Worm (Caenorhabditis elegans) whole organism, late embryonic: ENCODE data around the gene ZK1058.9.

ENCODE experiments used
- K02D7.2 ChIP-seq: sonication (generic microtip); optimal IDR thresholded peaks from 2 replicates; lab custom pipeline; 2017; ENCODE audit warnings: mild to moderate bottlenecking, missing genetic modification characterization, missing compliant biosample characterization
- ahr-1 ChIP-seq: sonication (generic microtip); optimal IDR thresholded peaks from 2 replicates; lab custom pipeline; 2016; ENCODE audit warnings: missing genetic modification characterization, missing compliant biosample characterization
- ama-1 ChIP-seq: fragments of 150-350 bp; optimal IDR thresholded peaks from 2 replicates; lab custom pipeline; 2014
- ceh-18 ChIP-seq: sonication (generic microtip); optimal IDR thresholded peaks from 2 replicates; lab custom pipeline; 2016; ENCODE audit warnings: missing genetic modification characterization, missing compliant biosample characterization
- ceh-19 ChIP-seq: fragments of 200-800 bp; sonication (Bioruptor generic); optimal IDR thresholded peaks from 2 replicates; lab custom pipeline; 2018; ENCODE audit warnings: mild to moderate bottlenecking, missing genetic modification characterization, missing compliant biosample characterization
- ceh-22 ChIP-seq: sonication (generic microtip); optimal IDR thresholded peaks from 2 replicates; lab custom pipeline; 2017; ENCODE audit warnings: missing biosample characterization, missing genetic modification characterization
- ceh-30 ChIP-seq: fragments of 150-350 bp; optimal IDR thresholded peaks from 2 replicates; lab custom pipeline; 2014; ENCODE audit warnings: missing biosample characterization, missing genetic modification characterization
- ceh-31 ChIP-seq: sonication (generic microtip); optimal IDR thresholded peaks from 2 replicates; lab custom pipeline; 2016; ENCODE audit warnings: missing genetic modification characterization, missing compliant biosample characterization
- ceh-34 ChIP-seq: sonication (generic microtip); optimal IDR thresholded peaks from 2 replicates; lab custom pipeline; 2016; ENCODE audit warnings: mild to moderate bottlenecking, missing genetic modification characterization, missing compliant biosample characterization
- ceh-45 ChIP-seq: fragments of 200-800 bp; sonication (Bioruptor generic); IDR thresholded peaks from 2 replicates; pipeline ENCODE4 v1.3.6; 2022; ENCODE audit warnings: missing genetic modification reagents, missing genetic modification characterization, missing compliant biosample characterization
- ceh-48 ChIP-seq: sonication (generic microtip); optimal IDR thresholded peaks from 2 replicates; lab custom pipeline; 2016; ENCODE audit warnings: missing genetic modification characterization, inconsistent platforms, missing compliant biosample characterization
- che-1 ChIP-seq: sonication (generic microtip); optimal IDR thresholded peaks from 2 replicates; lab custom pipeline; 2016; ENCODE audit warnings: mild to moderate bottlenecking, missing genetic modification characterization, missing compliant biosample characterization
- dmd-4 ChIP-seq: sonication (generic microtip); optimal IDR thresholded peaks from 2 replicates; lab custom pipeline; 2016; ENCODE audit warnings: borderline replicate concordance, missing genetic modification characterization, missing compliant biosample characterization
- elt-2 ChIP-seq: sonication (generic microtip); optimal IDR thresholded peaks from 2 replicates; lab custom pipeline; 2016; ENCODE audit warnings: missing genetic modification reagents, missing genetic modification characterization, missing compliant biosample characterization
- elt-4 ChIP-seq: sonication (generic microtip); optimal IDR thresholded peaks from 2 replicates; lab custom pipeline; 2016; ENCODE audit warnings: missing genetic modification characterization, missing compliant biosample characterization
- ets-4 ChIP-seq: sonication (generic microtip); optimal IDR thresholded peaks from 2 replicates; lab custom pipeline; 2016; ENCODE audit warnings: missing genetic modification characterization, missing compliant biosample characterization
- gmeb-2 ChIP-seq: sonication (generic microtip); optimal IDR thresholded peaks from 2 replicates; lab custom pipeline; 2016; ENCODE audit warnings: missing genetic modification characterization, inconsistent platforms, missing compliant biosample characterization
- hlh-30 ChIP-seq: sonication (generic microtip); optimal IDR thresholded peaks from 2 replicates; lab custom pipeline; 2017; ENCODE audit warnings: antibody characterized with exemption, missing genetic modification characterization, missing compliant biosample characterization; ENCODE audit not compliant: insufficient read depth
- hlh-8 ChIP-seq: sonication (generic microtip); optimal IDR thresholded peaks from 2 replicates; lab custom pipeline; 2016; ENCODE audit warnings: missing genotype, missing genetic modification characterization, missing compliant biosample characterization
- lim-6 ChIP-seq: sonication (generic microtip); optimal IDR thresholded peaks from 2 replicates; lab custom pipeline; 2016; ENCODE audit warnings: missing genetic modification characterization, missing compliant biosample characterization
- madf-2 ChIP-seq: sonication (generic microtip); optimal IDR thresholded peaks from 2 replicates; lab custom pipeline; 2017; ENCODE audit warnings: missing genetic modification characterization, missing compliant biosample characterization
- mec-3 ChIP-seq: sonication (generic microtip); optimal IDR thresholded peaks from 2 replicates; lab custom pipeline; 2016; ENCODE audit warnings: borderline replicate concordance, missing genetic modification characterization, missing compliant biosample characterization
- nfya-1 ChIP-seq: sonication (generic microtip); optimal IDR thresholded peaks from 2 replicates; lab custom pipeline; 2017; ENCODE audit warnings: missing genetic modification characterization, mild to moderate bottlenecking, missing compliant biosample characterization, antibody characterized with exemption, moderate library complexity
- nhr-232 ChIP-seq: sonication (generic microtip); optimal IDR thresholded peaks from 2 replicates; lab custom pipeline; 2016; ENCODE audit warnings: missing genetic modification characterization, missing compliant biosample characterization
- npax-4 ChIP-seq: sonication (generic microtip); optimal IDR thresholded peaks from 2 replicates; lab custom pipeline; 2016; ENCODE audit warnings: missing genetic modification characterization, missing compliant biosample characterization
- pag-3 ChIP-seq: sonication (generic microtip); optimal IDR thresholded peaks from 2 replicates; lab custom pipeline; 2016; ENCODE audit warnings: missing compliant biosample characterization, missing genetic modification characterization, borderline replicate concordance
- pha-2 ChIP-seq: sonication (generic microtip); optimal IDR thresholded peaks from 2 replicates; lab custom pipeline; 2017; ENCODE audit warnings: mild to moderate bottlenecking, missing genetic modification characterization, missing compliant biosample characterization
- pha-4 ChIP-seq: fragments of 150-350 bp; optimal IDR thresholded peaks from 2 replicates; lab custom pipeline; 2018; ENCODE audit warnings: missing biosample characterization, missing genetic modification reagents, missing genetic modification characterization
- pros-1 ChIP-seq: fragments of 150-350 bp; optimal IDR thresholded peaks from 2 replicates; lab custom pipeline; 2014; ENCODE audit warnings: missing biosample characterization, missing genetic modification reagents, missing genetic modification characterization
- ref-2 ChIP-seq: sonication (generic microtip); optimal IDR thresholded peaks from 2 replicates; lab custom pipeline; 2016; ENCODE audit warnings: missing genetic modification characterization, missing compliant biosample characterization
- rnt-1 ChIP-seq: sonication (generic microtip); optimal IDR thresholded peaks from 2 replicates; lab custom pipeline; 2016; ENCODE audit warnings: missing genetic modification characterization, missing compliant biosample characterization
- syd-9 ChIP-seq: sonication (generic microtip); optimal IDR thresholded peaks from 2 replicates; lab custom pipeline; 2016; ENCODE audit warnings: mild to moderate bottlenecking, missing genetic modification characterization, moderate library complexity, missing compliant biosample characterization
- tbx-2 ChIP-seq: sonication (generic microtip); optimal IDR thresholded peaks from 2 replicates; lab custom pipeline; 2016; ENCODE audit warnings: missing genetic modification characterization, missing compliant biosample characterization
- tbx-7 ChIP-seq: sonication (generic microtip); optimal IDR thresholded peaks from 2 replicates; lab custom pipeline; 2016; ENCODE audit warnings: missing genotype, missing genetic modification characterization, missing compliant biosample characterization
- unc-3 ChIP-seq, 2 experiments: fragments of 200-800 bp in 1 of 2; sonication (Bioruptor generic) in 1 of 2; sonication (generic microtip) in 1 of 2; conservative IDR thresholded peaks in 1 of 2; optimal IDR thresholded peaks in 1 of 2; 2 replicates each; pipeline versions ENCODE4 v1.3.6 to Lab custom; 2016 to 2022; ENCODE audit warnings: missing compliant biosample characterization in 2 of 2, missing genetic modification characterization in 2 of 2, missing genetic modification reagents in 1 of 2
- unc-42 ChIP-seq: sonication (generic microtip); optimal IDR thresholded peaks from 2 replicates; lab custom pipeline; 2016; ENCODE audit warnings: missing genotype, missing genetic modification characterization, missing compliant biosample characterization
- unc-55 ChIP-seq: sonication (generic microtip); optimal IDR thresholded peaks from 2 replicates; lab custom pipeline; 2017; ENCODE audit warnings: missing biosample characterization, missing genetic modification reagents, missing genetic modification characterization
- ztf-16 ChIP-seq: sonication (generic microtip); optimal IDR thresholded peaks from 2 replicates; lab custom pipeline; 2017; ENCODE audit warnings: missing genetic modification characterization, missing compliant biosample characterization

The ZK1058.9 gene

ce11 chrIII:3916624-3917023 is 9.4 kb downstream of the ZK1058.9 start, which contains the start of gene ccdc-47 (continued):
- TF ChIP-seq unc-3 (GFP tag; conservative IDR thresholded peaks at IDR 0.05; lab: Robert Waterston, UW) (peak; percentile 66), unc-3 (tag; optimal IDR thresholded peaks at IDR 0.05; lab: Kevin White, UChicago) (peak; percentile 81), K02D7.2 (tag; lab: Kevin White, UChicago) (peak; percentile 61), elt-4 (tag; lab: Kevin White, UChicago) (no peak), ceh-19 (GFP tag; lab: Kevin White, UChicago) (peak; percentile 87), ceh-31 (tag; lab: Kevin White, UChicago) (peak; percentile 86), hlh-30 (no peak), ref-2 (tag; lab: Kevin White, UChicago) (peak; percentile 86), ceh-30 (tag; lab: Kevin White, UChicago) (no peak), dmd-4 (tag; lab: Kevin White, UChicago) (peak; percentile 43), unc-42 (tag; lab: Kevin White, UChicago) (peak; percentile 45), ceh-18 (tag; lab: Kevin White, UChicago) (peak; percentile 52), madf-2 (tag; lab: Kevin White, UChicago) (peak; percentile 79), ztf-16 (peak; percentile 83), ceh-48 (tag; lab: Kevin White, UChicago) (peak; percentile 84), syd-9 (tag; lab: Kevin White, UChicago) (peak; percentile 60), tbx-7 (peak; percentile 39), pha-2 (peak; percentile 77), ets-4 (no peak), pha-4 (no peak), elt-2 (tag; lab: Kevin White, UChicago) (peak; percentile 93), ceh-45 (GFP tag; lab: Robert Waterston, UW) (peak; percentile 73; the same call in 1 of the 2 replicates), lim-6 (tag; lab: Kevin White, UChicago) (no peak), npax-4 (tag; lab: Kevin White, UChicago) (peak; percentile 48), ceh-34 (tag; lab: Kevin White, UChicago) (peak; percentile 75), nhr-232 (tag; lab: Kevin White, UChicago) (peak; percentile 74)

ce11 chrIII:3915705-3916104 is 10.3 kb downstream of the ZK1058.9 start:
- TF ChIP-seq ztf-16 (no peak), ceh-31 (tag; lab: Kevin White, UChicago) (peak; percentile 10), elt-2 (tag; lab: Kevin White, UChicago) (no peak), ceh-45 (GFP tag; lab: Robert Waterston, UW) (no peak), che-1 (tag; lab: Kevin White, UChicago) (no peak), ceh-30 (tag; lab: Kevin White, UChicago) (no peak), nfya-1 (tag; lab: Kevin White, UChicago) (peak; percentile 60), ceh-22 (tag; lab: Kevin White, UChicago) (no peak), ref-2 (tag; lab: Kevin White, UChicago) (peak; percentile 3), ama-1 (lab: Kevin White, UChicago) (no peak), mec-3 (tag; lab: Kevin White, UChicago) (no peak), unc-55 (peak; percentile 54), hlh-8 (tag; lab: Kevin White, UChicago) (peak; percentile 12), pros-1 (tag; lab: Kevin White, UChicago) (no peak), gmeb-2 (no peak), tbx-2 (tag; lab: Kevin White, UChicago) (peak; percentile 1)

DNA sequence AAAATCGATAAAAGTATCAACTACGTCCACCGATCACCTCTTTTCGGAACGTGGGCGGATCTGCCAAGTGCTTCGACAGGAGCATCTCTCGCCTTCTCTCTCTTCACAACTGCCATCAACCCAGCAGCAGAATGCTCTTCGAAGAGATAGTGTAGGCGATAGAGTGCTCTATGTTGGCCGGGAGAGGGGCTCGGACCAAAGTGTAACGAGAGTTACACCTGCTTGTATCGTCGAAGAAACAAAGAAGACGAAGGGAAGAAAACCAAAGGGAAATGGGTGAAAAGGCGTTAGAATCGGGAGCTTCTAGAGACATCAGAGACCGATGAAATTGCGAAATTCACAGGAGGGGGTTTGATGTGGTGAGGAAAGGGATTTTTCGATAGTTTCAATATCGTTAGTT is 11.2 kb downstream of the ZK1058.9 start:
- TF ChIP-seq ahr-1 (tag; lab: Kevin White, UChicago), result no peak
- TF ChIP-seq ceh-31 (tag; lab: Kevin White, UChicago), result peak; percentile 4
- TF ChIP-seq ref-2 (tag; lab: Kevin White, UChicago), result no peak
- peak; percentile 21 for TF ChIP-seq tbx-2 (tag; lab: Kevin White, UChicago)
- peak; percentile 10 for TF ChIP-seq ceh-34 (tag; lab: Kevin White, UChicago)
- TF ChIP-seq rnt-1 (tag; lab: Kevin White, UChicago), result peak; percentile 63
- no peak for TF ChIP-seq pag-3 (tag; lab: Kevin White, UChicago)
- no peak for TF ChIP-seq unc-42 (tag; lab: Kevin White, UChicago)
- TF ChIP-seq ceh-18 (tag; lab: Kevin White, UChicago), result peak; percentile 43
- TF ChIP-seq unc-55, result peak; percentile 78
- peak; percentile 3 for TF ChIP-seq nfya-1 (tag; lab: Kevin White, UChicago)
- no peak for TF ChIP-seq pha-2
